Worm (Caenorhabditis elegans) whole organism, young adult: ENCODE results near the gene Y56A3A.30.

Source experiments
- pha-4 ChIP-seq: fragments of 150-350 bp; sonication (generic microtip); optimal IDR thresholded peaks from 2 replicates; lab custom pipeline; 2014; ENCODE audit warnings: missing biosample characterization, missing genetic modification reagents, missing genetic modification characterization
- unc-130 ChIP-seq: sonication (generic microtip); optimal IDR thresholded peaks from 2 replicates; lab custom pipeline; 2016; ENCODE audit warnings: missing genetic modification reagents, missing genetic modification characterization, missing compliant biosample characterization

- no peak for TF ChIP-seq unc-130 (GFP tag; lab: Kevin White, UChicago)
- no peak for TF ChIP-seq pha-4 (tag; lab: Kevin White, UChicago)
These were observed 48.0 kb downstream of the Y56A3A.30 start for ce11 chrIII:11930899-11931298.
